Worm (Caenorhabditis elegans): Measurements from ENCODE around the gene K03B8.14.

DNA sequence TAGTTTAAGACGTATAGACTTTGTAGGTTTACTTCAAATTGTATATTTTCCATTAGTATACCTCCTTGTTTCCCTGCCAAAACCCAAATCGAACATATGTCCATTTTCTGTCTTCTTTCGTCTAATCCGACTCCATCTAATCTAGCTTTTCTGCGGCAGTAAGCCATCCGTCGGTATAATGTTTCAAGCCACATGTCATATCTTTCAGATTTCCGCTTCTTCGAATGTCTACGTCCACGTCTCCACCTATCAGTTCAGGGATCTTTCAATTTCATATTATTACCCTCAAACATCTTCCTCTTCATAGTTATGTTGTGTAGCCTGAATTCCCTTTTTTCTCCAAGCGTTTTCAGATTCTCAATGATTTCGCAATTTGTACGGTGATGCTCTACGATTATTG is 46.2 kb upstream of the K03B8.14 start:
- peak; percentile 8 for TF ChIP-seq ama-1 (optimal IDR thresholded peaks at IDR 0.05)
- TF ChIP-seq ceh-13 (GFP tag; optimal IDR thresholded peaks at IDR 0.05): no peak
- TF ChIP-seq pes-1 (GFP tag; IDR thresholded peaks at IDR 0.05): no peak
- no peak for TF ChIP-seq ets-7 (tag; optimal IDR thresholded peaks at IDR 0.05)
- no peak for TF ChIP-seq hnd-1 (tag; optimal IDR thresholded peaks at IDR 0.05)
- no peak for TF ChIP-seq flt-1 (GFP tag; IDR thresholded peaks at IDR 0.05)
- TF ChIP-seq hmbx-1 (tag; optimal IDR thresholded peaks at IDR 0.05): no peak
- no peak for TF ChIP-seq B0310.2 (tag; optimal IDR thresholded peaks at IDR 0.05)
- TF ChIP-seq tbx-37 (GFP tag; conservative IDR thresholded peaks at IDR 0.05): no peak

Measured in whole organism, early embryonic.